Fruit fly (Drosophila melanogaster) whole organism, adult: ENCODE results near the gene Rbp4.

ENCODE experiments used
- CG11617 ChIP-seq: fragments of 200-800 bp; sonication (Bioruptor generic); optimal IDR thresholded peaks from 2 replicates; lab custom pipeline; 2017; ENCODE audit warnings: mild to moderate bottlenecking, missing biosample characterization, missing genetic modification reagents, missing genetic modification characterization
- CG12768 ChIP-seq: fragments of 200-800 bp; sonication (Bioruptor generic); optimal IDR thresholded peaks from 2 replicates; lab custom pipeline; 2017; ENCODE audit warnings: missing biosample characterization, missing genetic modification characterization, mild to moderate bottlenecking, moderate library complexity, missing genetic modification reagents
- CG14711 ChIP-seq: fragments of 200-800 bp; sonication (Bioruptor generic); optimal IDR thresholded peaks from 2 replicates; lab custom pipeline; 2018; ENCODE audit warnings: missing biosample characterization, mild to moderate bottlenecking, missing genetic modification characterization, moderate library complexity
- CG1620 ChIP-seq: fragments of 200-800 bp; sonication (Bioruptor generic); optimal IDR thresholded peaks from 2 replicates; lab custom pipeline; 2016; ENCODE audit warnings: missing biosample characterization, missing genetic modification characterization
- CG33017 ChIP-seq: fragments of 200-800 bp; sonication (Bioruptor generic); optimal IDR thresholded peaks from 2 replicates; lab custom pipeline; 2018; ENCODE audit warnings: missing biosample characterization, mild to moderate bottlenecking, missing genetic modification characterization, moderate library complexity
- CG5204 ChIP-seq: fragments of 200-800 bp; sonication (Bioruptor generic); optimal IDR thresholded peaks from 2 replicates; lab custom pipeline; 2016; ENCODE audit warnings: missing biosample characterization, missing genetic modification characterization
- CG7045 ChIP-seq: fragments of 200-800 bp; sonication (Bioruptor generic); optimal IDR thresholded peaks from 2 replicates; lab custom pipeline; 2017; ENCODE audit warnings: missing biosample characterization, mild to moderate bottlenecking, missing genetic modification characterization
- CG7101 ChIP-seq: fragments of 200-800 bp; sonication (Bioruptor generic); optimal IDR thresholded peaks from 2 replicates; lab custom pipeline; 2018; ENCODE audit warnings: missing biosample characterization, mild to moderate bottlenecking, missing genetic modification characterization, moderate library complexity
- Clk ChIP-seq: fragments of 200-800 bp; sonication (Bioruptor generic); optimal IDR thresholded peaks from 2 replicates; lab custom pipeline; 2017; ENCODE audit warnings: missing biosample characterization, missing genetic modification characterization
- Crg-1 ChIP-seq: fragments of 200-800 bp; sonication (Bioruptor generic); optimal IDR thresholded peaks from 2 replicates; lab custom pipeline; 2016; ENCODE audit warnings: missing biosample characterization, missing genetic modification characterization
- Hr96 ChIP-seq: fragments of 200-800 bp; sonication (Bioruptor generic); optimal IDR thresholded peaks from 2 replicates; lab custom pipeline; 2016; ENCODE audit warnings: missing biosample characterization, missing genetic modification characterization
- Mnt ChIP-seq: fragments of 200-800 bp; sonication (Bioruptor generic); optimal IDR thresholded peaks from 2 replicates; lab custom pipeline; 2016; ENCODE audit warnings: missing biosample characterization, mild to moderate bottlenecking, missing genetic modification characterization
- bab1 ChIP-seq: fragments of 200-800 bp; sonication (Bioruptor generic); optimal IDR thresholded peaks from 3 replicates; lab custom pipeline; 2019; ENCODE audit warnings: missing biosample characterization, mild to moderate bottlenecking, missing genetic modification characterization, moderate library complexity
- cic ChIP-seq: fragments of 200-800 bp; sonication (Bioruptor generic); optimal IDR thresholded peaks from 2 replicates; lab custom pipeline; 2017; ENCODE audit warnings: missing biosample characterization, mild to moderate bottlenecking, missing genetic modification characterization, moderate library complexity
- cnc ChIP-seq, 2 experiments: fragments of >200 bp; optimal IDR thresholded peaks; 2 replicates each; lab custom pipeline; 2017
- kay ChIP-seq: fragments of 200-800 bp; sonication (Bioruptor generic); peaks from one replicate; lab custom pipeline; 2016; ENCODE audit warnings: missing biosample characterization, missing genetic modification characterization, borderline replicate concordance
- ovo ChIP-seq: fragments of 200-800 bp; sonication (Bioruptor generic); optimal IDR thresholded peaks from 2 replicates; lab custom pipeline; 2016; ENCODE audit warnings: missing biosample characterization, missing genetic modification characterization
- pad ChIP-seq: fragments of 200-800 bp; sonication (Bioruptor generic); optimal IDR thresholded peaks from 3 replicates; lab custom pipeline; 2017; ENCODE audit warnings: missing biosample characterization, missing genetic modification characterization, mild to moderate bottlenecking, moderate library complexity, missing genetic modification reagents
- tj ChIP-seq: fragments of 200-800 bp; sonication (Bioruptor generic); optimal IDR thresholded peaks from 3 replicates; lab custom pipeline; 2017; ENCODE audit warnings: missing biosample characterization, mild to moderate bottlenecking, missing genetic modification characterization, moderate library complexity
- toe ChIP-seq: fragments of 200-800 bp; sonication (Bioruptor generic); optimal IDR thresholded peaks from 2 replicates; lab custom pipeline; 2016; ENCODE audit warnings: missing biosample characterization, missing genetic modification characterization

Gene Rbp4

DNA sequence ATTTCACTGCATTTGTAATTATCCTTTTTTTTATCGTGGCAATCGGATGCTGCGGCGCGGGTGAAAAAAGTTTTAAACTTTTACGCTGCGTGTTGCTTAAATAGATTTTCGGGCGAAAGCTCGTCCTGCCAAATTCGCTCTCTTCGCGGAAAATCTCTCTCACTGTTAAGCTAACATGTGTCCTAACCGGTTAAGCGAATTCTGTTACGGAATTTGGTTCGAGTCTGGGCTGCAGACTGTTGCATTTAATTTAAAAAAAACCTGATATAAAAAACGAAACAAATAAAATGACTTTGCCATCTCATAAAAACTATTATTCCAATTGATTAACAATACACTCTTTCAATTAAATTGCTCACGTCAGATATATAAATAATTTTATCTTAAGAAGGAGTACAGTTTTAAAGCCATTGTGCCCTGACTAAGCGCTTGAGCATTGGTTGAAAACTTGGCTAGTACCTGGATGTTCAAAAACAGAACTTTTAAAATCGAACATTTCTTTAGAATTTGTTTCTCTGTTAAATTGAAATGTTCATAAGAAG, 18.4 kb upstream of the Rbp4 start, which contains the start of gene Task6:
TSS of gene Task6 (minus strand) at position 51 of the 542 bp plus-strand sequence.
- TF ChIP-seq CG33017 (no peak), CG14711 (no peak), Clk (GFP tag; lab: Kevin White, UChicago) (no peak), cic (no peak), CG7045 (no peak)

DNA sequence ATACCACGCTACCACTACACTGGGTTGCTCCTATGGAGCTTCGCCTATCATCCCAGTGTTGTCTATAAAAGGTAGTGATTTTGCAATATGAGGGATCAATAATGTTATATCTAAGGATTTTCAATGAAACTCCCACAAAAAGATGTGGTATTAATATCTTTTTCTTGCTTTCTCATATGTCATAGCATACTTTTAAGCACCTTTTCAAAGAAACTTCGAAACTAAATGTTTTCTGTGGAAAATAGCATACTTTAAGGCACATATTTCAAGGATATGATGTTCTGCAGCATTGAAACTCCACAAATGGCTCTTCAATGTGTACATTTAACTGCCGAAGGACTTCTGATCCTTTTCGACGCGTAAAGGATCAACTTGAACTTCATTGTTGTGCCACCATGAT, 16.7 kb upstream of the Rbp4 start:
- TF ChIP-seq CG7101 (no peak), CG33017 (no peak), kay (GFP tag; lab: Kevin White, UChicago) (no peak), cic (no peak), bab1 (GFP tag; lab: Kevin White, UChicago) (no peak), CG1620 (no peak), CG12768 (no peak), pad (GFP tag; lab: Kevin White, UChicago) (no peak), Hr96 (no peak), toe (GFP tag; lab: Kevin White, UChicago) (no peak), Clk (GFP tag; lab: Kevin White, UChicago) (no peak), cnc (optimal IDR thresholded peaks at IDR 0.05; lab: Kevin White, UChicago) (no peak), CG14711 (no peak)

DNA sequence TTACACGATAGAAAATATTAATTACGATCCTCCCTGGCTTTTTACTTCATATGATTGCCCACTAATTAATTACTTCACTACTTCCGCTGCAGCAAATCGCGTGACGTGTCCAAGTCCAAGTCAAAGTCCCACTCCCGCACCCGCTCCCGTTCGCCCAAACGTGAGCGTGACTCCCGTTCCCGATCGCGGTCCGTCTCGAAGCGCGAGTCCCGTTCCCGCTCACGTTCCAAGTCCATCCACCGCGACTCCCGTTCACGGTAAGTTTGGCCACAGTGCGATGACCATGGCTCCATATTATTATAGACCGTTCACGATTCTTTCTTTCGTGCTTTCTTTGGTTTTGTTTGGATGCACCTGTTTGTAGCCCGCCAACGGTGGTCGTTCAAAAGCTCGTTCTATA, 9.8 kb upstream of the Rbp4 start:
- peak; percentile 30 for TF ChIP-seq kay (GFP tag; lab: Kevin White, UChicago)
- peak; percentile 81 for TF ChIP-seq CG12768
- no peak for TF ChIP-seq CG5204

DNA sequence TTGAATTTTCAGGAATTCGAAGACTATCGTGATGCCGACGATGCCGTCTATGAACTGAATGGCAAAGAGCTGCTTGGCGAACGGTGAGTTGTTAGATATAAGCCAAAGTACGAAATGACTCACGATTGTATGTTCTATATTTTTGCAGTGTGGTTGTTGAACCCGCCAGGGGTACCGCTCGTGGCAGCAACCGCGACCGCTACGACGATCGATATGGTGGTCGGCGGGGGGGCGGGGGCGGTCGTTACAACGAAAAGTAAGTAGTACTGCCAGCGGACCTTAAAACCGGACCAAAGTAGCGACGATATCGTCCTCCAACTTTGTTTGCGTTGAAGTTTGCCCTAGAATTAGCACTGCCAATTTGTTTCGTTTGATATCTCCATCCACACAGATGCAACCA, 6.0 kb upstream of the Rbp4 start:
- no peak for TF ChIP-seq Crg-1 (GFP tag; lab: Kevin White, UChicago)
- TF ChIP-seq CG7101 = no peak
- no peak for TF ChIP-seq ovo
- peak; percentile 6 for TF ChIP-seq CG12768

DNA sequence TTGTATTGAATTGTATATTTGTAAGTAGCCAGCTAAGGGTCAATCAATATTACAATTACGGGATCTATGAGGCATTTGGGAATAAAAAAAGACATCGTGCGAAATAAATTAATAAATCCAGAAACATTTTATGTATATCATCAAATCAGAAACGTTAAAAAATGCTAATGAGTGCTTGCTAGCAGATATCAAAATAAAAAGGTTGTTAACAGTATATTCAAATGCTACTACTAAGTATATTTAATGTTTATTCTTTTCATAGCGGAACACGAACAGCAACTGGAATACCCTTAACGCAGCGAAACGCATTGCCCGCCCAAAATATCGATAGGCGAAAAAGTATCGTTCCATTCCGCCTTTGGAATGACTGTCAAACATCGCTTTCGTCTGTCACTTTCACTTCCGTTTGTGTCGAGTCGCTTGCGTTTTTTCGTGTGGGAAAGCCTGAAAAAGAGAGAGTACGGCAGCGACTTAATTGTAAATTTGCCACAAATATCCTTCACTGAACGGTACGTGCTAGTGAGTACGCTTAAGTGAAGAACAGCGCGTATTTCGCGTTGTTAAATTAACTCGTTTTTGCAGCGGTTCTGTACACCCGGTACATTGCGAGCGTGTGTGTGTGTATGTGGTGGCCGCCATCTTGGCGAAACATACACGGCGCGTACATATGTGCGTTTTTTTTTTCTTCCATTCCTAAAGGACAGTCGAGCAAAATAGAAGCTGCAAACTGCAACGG, 4.9 kb upstream of the Rbp4 start, which contains the start of gene B52:
TSS of gene B52 (plus strand) at position 388 of the 736 bp plus-strand sequence.
- TF ChIP-seq Mnt (GFP tag; lab: Kevin White, UChicago) (peak; percentile 72), CG33017 (peak; percentile 69), ovo (peak; percentile 64), CG5204 (peak; percentile 72), bab1 (GFP tag; lab: Kevin White, UChicago) (peak; percentile 81), pad (GFP tag; lab: Kevin White, UChicago) (peak; percentile 54), Clk (GFP tag; lab: Kevin White, UChicago) (peak; percentile 46), Crg-1 (GFP tag; lab: Kevin White, UChicago) (peak; percentile 81), CG7045 (peak; percentile 67), CG1620 (peak; percentile 73), CG14711 (peak; percentile 51), kay (GFP tag; lab: Kevin White, UChicago) (no peak), CG7101 (peak; percentile 82), tj (GFP tag; lab: Kevin White, UChicago) (peak; percentile 61), Hr96 (peak; percentile 83), cnc (optimal IDR thresholded peaks at IDR 0.05; lab: Kevin White, UChicago) (no peak), CG11617 (GFP tag; lab: Kevin White, UChicago) (peak; percentile 86), CG12768 (peak; percentile 70), toe (GFP tag; lab: Kevin White, UChicago) (peak; percentile 44), cic (peak; percentile 33)

DNA sequence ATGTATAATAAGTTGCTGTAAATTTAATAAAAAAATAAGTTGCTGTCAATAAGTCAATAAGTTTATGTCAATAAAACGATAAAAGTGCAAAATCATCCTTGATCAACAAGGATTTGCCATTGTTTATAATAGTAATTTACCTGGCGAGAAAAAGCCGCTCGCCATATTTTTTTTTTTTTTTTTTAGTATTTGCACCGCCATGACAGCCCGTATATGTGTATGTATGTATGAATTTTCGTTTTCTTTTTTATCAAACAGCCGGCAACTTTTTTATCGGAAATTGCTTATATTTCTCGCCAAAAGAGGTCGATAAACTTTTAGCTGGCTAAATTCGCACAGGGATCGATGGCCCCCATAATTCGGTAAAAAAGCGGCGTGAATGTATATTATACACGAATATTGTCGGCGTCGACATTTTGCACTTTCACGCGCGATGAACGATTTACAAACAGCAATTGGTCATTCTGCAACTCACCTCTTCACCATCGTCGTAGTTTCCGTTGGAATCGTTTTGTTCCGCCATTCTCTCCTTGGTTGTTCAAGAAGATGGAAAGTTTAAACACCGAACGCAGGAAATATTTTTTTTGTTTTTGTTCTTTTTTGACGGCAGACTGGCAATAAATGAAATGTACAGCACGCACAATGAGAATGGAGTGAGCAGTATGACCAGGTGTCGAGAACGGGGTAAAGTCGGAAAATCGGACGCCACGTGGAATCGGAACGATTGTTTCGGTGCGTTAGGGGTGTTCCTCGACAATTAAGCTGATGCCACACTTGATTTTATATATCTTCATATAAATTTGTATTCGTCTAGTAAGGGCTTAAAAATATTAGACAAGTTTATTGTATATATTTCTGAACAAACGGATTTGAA, 3.9 kb upstream of the Rbp4 start, which contains the start of gene Hrb87F:
TSS of gene Hrb87F (minus strand) at position 667 of the 874 bp plus-strand sequence.
- TF ChIP-seq bab1 (GFP tag; lab: Kevin White, UChicago) = peak; percentile 57
- no peak for TF ChIP-seq pad (GFP tag; lab: Kevin White, UChicago)
- TF ChIP-seq cic = peak; percentile 40
- TF ChIP-seq kay (GFP tag; lab: Kevin White, UChicago) = peak; percentile 66
- peak; percentile 24 for TF ChIP-seq CG11617 (GFP tag; lab: Kevin White, UChicago)
- TF ChIP-seq CG14711 = no peak
- TF ChIP-seq CG5204 = no peak
- TF ChIP-seq CG1620 = peak; percentile 10
- peak; percentile 19 for TF ChIP-seq CG12768
- peak; percentile 3 for TF ChIP-seq Crg-1 (GFP tag; lab: Kevin White, UChicago)
- peak; percentile 84 for TF ChIP-seq Mnt (GFP tag; lab: Kevin White, UChicago)
- peak; percentile 69 for TF ChIP-seq tj (GFP tag; lab: Kevin White, UChicago)
